Worm (Caenorhabditis elegans) whole organism, L1 larva: Measurements from ENCODE around the gene cutl-19.

Experiments
- aha-1 ChIP-seq: fragments of 150-350 bp; optimal IDR thresholded peaks from 2 replicates; lab custom pipeline; 2014; ENCODE audit warnings: missing biosample characterization, missing genetic modification characterization
- aly-2 ChIP-seq: fragments of 150-350 bp; optimal IDR thresholded peaks from 2 replicates; lab custom pipeline; 2014; ENCODE audit warnings: missing biosample characterization, missing genetic modification characterization
- grh-1 ChIP-seq: fragments of 200-800 bp; sonication (Bioruptor generic); IDR thresholded peaks from 2 replicates; pipeline ENCODE4 v1.3.6; 2022; ENCODE audit warnings: missing genetic modification reagents, missing genetic modification characterization, missing compliant biosample characterization
- lin-39 ChIP-seq: fragments of 150-350 bp; optimal IDR thresholded peaks from 2 replicates; lab custom pipeline; 2014; ENCODE audit warnings: missing biosample characterization, missing genetic modification reagents, missing genetic modification characterization
- nhr-12 ChIP-seq: sonication (generic microtip); optimal IDR thresholded peaks from 2 replicates; lab custom pipeline; 2017; ENCODE audit warnings: missing biosample characterization, missing genetic modification characterization
- nhr-237 ChIP-seq: fragments of 150-350 bp; optimal IDR thresholded peaks from 2 replicates; lab custom pipeline; 2014; ENCODE audit warnings: missing biosample characterization, missing genetic modification characterization
- tbx-2 ChIP-seq: sonication (generic microtip); optimal IDR thresholded peaks from 2 replicates; lab custom pipeline; 2016; ENCODE audit warnings: missing genetic modification characterization, missing compliant biosample characterization
- ztf-4 ChIP-seq: fragments of 150-350 bp; optimal IDR thresholded peaks from 2 replicates; lab custom pipeline; 2014; ENCODE audit warnings: missing biosample characterization, missing genetic modification characterization

DNA sequence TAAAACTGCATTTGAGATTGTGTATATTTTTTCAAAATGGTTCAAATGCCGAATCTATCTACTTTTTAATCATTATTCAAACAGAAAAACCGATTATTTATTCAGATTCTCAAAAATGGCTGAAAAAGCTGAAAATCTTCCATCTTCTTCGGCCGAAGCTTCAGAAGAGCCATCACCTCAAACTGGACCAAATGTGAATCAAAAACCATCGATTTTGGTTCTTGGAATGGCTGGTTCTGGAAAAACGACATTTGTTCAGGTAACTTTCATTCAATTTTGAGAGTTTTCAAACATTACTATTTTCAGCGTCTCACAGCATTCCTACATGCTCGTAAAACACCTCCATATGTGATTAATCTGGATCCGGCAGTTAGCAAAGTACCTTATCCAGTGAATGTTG is 41.5 kb upstream of the cutl-19 start, which contains the start of gene gop-2:
- TF ChIP-seq aha-1 (tag; lab: Kevin White, UChicago) (no peak), nhr-12 (no peak), grh-1 (GFP tag; lab: Robert Waterston, UW) (no peak), nhr-237 (no peak), lin-39 (tag; lab: Kevin White, UChicago) (no peak), ztf-4 (tag; lab: Kevin White, UChicago) (no peak), aly-2 (no peak), tbx-2 (tag; lab: Kevin White, UChicago) (no peak)
